Worm (Caenorhabditis elegans): ENCODE measurements around the gene F10A3.4.

DNA sequence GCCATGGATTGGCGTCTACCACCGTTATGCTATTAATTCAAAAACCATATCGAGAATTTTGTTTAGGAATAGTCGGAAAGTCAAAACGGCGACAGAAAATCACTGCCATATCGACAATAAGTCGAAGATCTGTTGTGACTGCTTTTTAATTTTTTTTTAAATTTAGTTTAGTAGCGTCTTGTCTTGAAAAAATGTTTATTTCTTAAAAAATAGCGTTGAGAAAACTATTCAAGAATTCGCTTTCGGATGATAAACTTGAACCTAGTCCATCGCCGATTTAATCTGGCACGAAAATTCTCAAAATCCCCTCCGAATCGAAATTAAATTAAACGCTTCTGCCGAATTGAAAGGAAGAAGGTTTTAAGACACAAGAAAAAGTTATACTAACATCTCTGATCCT is 43.2 kb downstream of the F10A3.4 start, which contains the start of gene srh-279:
- TF ChIP-seq unc-130 (tag; optimal IDR thresholded peaks at IDR 0.05) (no peak), nhr-11 (tag; optimal IDR thresholded peaks at IDR 0.05) (no peak), nhr-237 (tag; optimal IDR thresholded peaks at IDR 0.05) (no peak), nhr-76 (tag; optimal IDR thresholded peaks at IDR 0.05) (no peak), lin-35 (GFP tag; optimal IDR thresholded peaks at IDR 0.05) (no peak), ceh-8 (GFP tag; optimal IDR thresholded peaks at IDR 0.05) (no peak), tlp-1 (tag; optimal IDR thresholded peaks at IDR 0.05) (no peak)
